Fruit fly (Drosophila melanogaster) whole organism, embryonic: ENCODE results near the gene isoQC.
A peak's percentile ranks its signal among the peaks of the same experiment; 100 is the strongest.

Experiments used
- CG12391 ChIP-seq: fragments of 200-800 bp; sonication (Bioruptor generic); optimal IDR thresholded peaks from 3 replicates; lab custom pipeline; 2018; ENCODE audit warnings: missing biosample characterization, mild to moderate bottlenecking, missing genetic modification characterization, moderate library complexity
- CG14014 ChIP-seq: fragments of 200-800 bp; sonication (Bioruptor generic); IDR thresholded peaks from 2 replicates; pipeline ENCODE4 v1.3.6; 2022; ENCODE audit warnings: missing biosample characterization, missing genetic modification characterization
- CG14710 ChIP-seq: fragments of 200-800 bp; sonication (Bioruptor generic); optimal IDR thresholded peaks from 3 replicates; lab custom pipeline; 2019; ENCODE audit warnings: missing biosample characterization, mild to moderate bottlenecking, missing genetic modification characterization, moderate library complexity
- CG15269 ChIP-seq: fragments of 200-800 bp; sonication (Bioruptor generic); optimal IDR thresholded peaks from 2 replicates; lab custom pipeline; 2018; ENCODE audit warnings: missing biosample characterization, mild to moderate bottlenecking, missing genetic modification characterization, moderate library complexity
- CG15514 ChIP-seq: fragments of 200-800 bp; sonication (Bioruptor generic); optimal IDR thresholded peaks from 3 replicates; lab custom pipeline; 2017; ENCODE audit warnings: missing biosample characterization, missing genetic modification characterization, mild to moderate bottlenecking, moderate library complexity, missing genetic modification reagents
- CG1603 ChIP-seq: fragments of 200-800 bp; sonication (Bioruptor generic); optimal IDR thresholded peaks from 2 replicates; lab custom pipeline; 2019; ENCODE audit warnings: missing biosample characterization, mild to moderate bottlenecking, missing genetic modification characterization, moderate library complexity
- CG17385 ChIP-seq: fragments of 200-800 bp; sonication (Bioruptor generic); optimal IDR thresholded peaks from 3 replicates; lab custom pipeline; 2018; ENCODE audit warnings: missing biosample characterization, mild to moderate bottlenecking, missing genetic modification characterization
- CG2199 ChIP-seq: fragments of 200-800 bp; sonication (Bioruptor generic); IDR thresholded peaks from 3 replicates; pipeline ENCODE4 v1.3.6; 2022; ENCODE audit warnings: missing biosample characterization, missing genetic modification characterization
- CG2712 ChIP-seq: fragments of 200-800 bp; optimal IDR thresholded peaks from 3 replicates; lab custom pipeline; 2019; ENCODE audit warnings: missing biosample characterization, mild to moderate bottlenecking, missing genetic modification characterization, moderate library complexity
- CG2875 ChIP-seq: fragments of 200-800 bp; sonication (Bioruptor generic); optimal IDR thresholded peaks from 2 replicates; lab custom pipeline; 2017; ENCODE audit warnings: missing biosample characterization, mild to moderate bottlenecking, missing genetic modification characterization, missing genetic modification reagents
- CG2889 ChIP-seq: fragments of 200-800 bp; sonication (Bioruptor generic); IDR thresholded peaks from 3 replicates; pipeline ENCODE4 v1.3.6; 2022; ENCODE audit warnings: missing biosample characterization, missing genetic modification characterization
- CG4617 ChIP-seq: fragments of 200-800 bp; sonication (Bioruptor generic); optimal IDR thresholded peaks from 3 replicates; lab custom pipeline; 2016; ENCODE audit warnings: missing biosample characterization, missing genetic modification characterization, borderline replicate concordance
- CG4730 ChIP-seq: fragments of 200-800 bp; sonication (Bioruptor generic); IDR thresholded peaks from 2 replicates; pipeline ENCODE4 v1.3.6; 2022; ENCODE audit warnings: missing biosample characterization, missing genetic modification characterization
- CG6254 ChIP-seq: fragments of 200-800 bp; sonication (Bioruptor generic); optimal IDR thresholded peaks from 3 replicates; lab custom pipeline; 2017; ENCODE audit warnings: mild to moderate bottlenecking, missing biosample characterization, missing genetic modification reagents, missing genetic modification characterization
- CG7271 ChIP-seq: fragments of 200-800 bp; sonication (Bioruptor generic); optimal IDR thresholded peaks from 2 replicates; lab custom pipeline; 2018; ENCODE audit warnings: missing biosample characterization, mild to moderate bottlenecking, missing genetic modification characterization, moderate library complexity
- CTCF ChIP-seq: fragments of 200-800 bp; sonication (Bioruptor generic); optimal IDR thresholded peaks from 2 replicates; lab custom pipeline; 2017; ENCODE audit warnings: missing biosample characterization, mild to moderate bottlenecking, missing genetic modification characterization, moderate library complexity
- Eip74EF ChIP-seq, 2 experiments: fragments of 200-800 bp in 1 of 2; fragments of >200 bp in 1 of 2; sonication (Bioruptor generic) in 1 of 2; optimal IDR thresholded peaks; 2 replicates each; lab custom pipeline; 2017 to 2019; ENCODE audit warnings: missing biosample characterization in 2 of 2, missing genetic modification characterization in 2 of 2, mild to moderate bottlenecking in 1 of 2, moderate library complexity in 1 of 2
- HHEX ChIP-seq: fragments of 200-800 bp; sonication (Bioruptor generic); optimal IDR thresholded peaks from 3 replicates; lab custom pipeline; 2017; ENCODE audit warnings: missing biosample characterization, mild to moderate bottlenecking, missing genetic modification characterization, missing genetic modification reagents
- Hmr ChIP-seq: fragments of 200-800 bp; sonication (Bioruptor generic); optimal IDR thresholded peaks from 3 replicates; lab custom pipeline; 2017; ENCODE audit warnings: mild to moderate bottlenecking, missing biosample characterization, missing genetic modification reagents, missing genetic modification characterization
- Max ChIP-seq: fragments of 200-800 bp; sonication (Bioruptor generic); optimal IDR thresholded peaks from 2 replicates; lab custom pipeline; 2016; ENCODE audit warnings: missing biosample characterization, mild to moderate bottlenecking, missing genetic modification characterization
- NFAT ChIP-seq: fragments of 200-800 bp; sonication (Bioruptor generic); IDR thresholded peaks from 2 replicates; pipeline ENCODE4 v1.3.6; 2022; ENCODE audit warnings: missing biosample characterization, missing genetic modification characterization
- PHDP ChIP-seq: fragments of 200-800 bp; sonication (Bioruptor generic); optimal IDR thresholded peaks from 3 replicates; lab custom pipeline; 2018; ENCODE audit warnings: missing biosample characterization, mild to moderate bottlenecking, missing genetic modification characterization, moderate library complexity
- Pdp1 ChIP-seq, 2 experiments: fragments of 200-800 bp; sonication (Bioruptor generic); optimal IDR thresholded peaks; 3 replicates each; lab custom pipeline; 2016; ENCODE audit warnings: missing biosample characterization in 2 of 2, missing genetic modification characterization in 2 of 2, mild to moderate bottlenecking in 1 of 2, moderate library complexity in 1 of 2
- Rfx ChIP-seq: fragments of 200-800 bp; sonication (Bioruptor generic); IDR thresholded peaks from 2 replicates; pipeline ENCODE4 v1.3.6; 2022; ENCODE audit warnings: missing biosample characterization, missing genetic modification characterization
- Scr ChIP-seq: fragments of 200-800 bp; sonication (Bioruptor generic); IDR thresholded peaks from 2 replicates; pipeline ENCODE4 v1.3.6; 2022; ENCODE audit warnings: missing biosample characterization, missing genetic modification characterization; ENCODE audit not compliant: partially characterized antibody
- Sox100B ChIP-seq: fragments of 200-800 bp; sonication (Bioruptor generic); optimal IDR thresholded peaks from 3 replicates; lab custom pipeline; 2018; ENCODE audit warnings: missing biosample characterization, mild to moderate bottlenecking, missing genetic modification characterization
- al ChIP-seq: fragments of 200-800 bp; sonication (Bioruptor generic); IDR thresholded peaks from 2 replicates; pipeline ENCODE4 v1.3.6; 2022; ENCODE audit warnings: missing biosample characterization, missing genetic modification characterization
- ase ChIP-seq: fragments of 200-800 bp; sonication (Bioruptor generic); IDR thresholded peaks from 3 replicates; pipeline ENCODE4 v1.3.6; 2022; ENCODE audit warnings: missing biosample characterization, missing genetic modification characterization
- az2 ChIP-seq: fragments of 200-800 bp; sonication (Bioruptor generic); optimal IDR thresholded peaks from 3 replicates; lab custom pipeline; 2016; ENCODE audit warnings: missing biosample characterization, missing genetic modification characterization
- bsh ChIP-seq, 2 experiments: fragments of 200-800 bp; sonication (Bioruptor generic); optimal IDR thresholded peaks; 2 replicates each; lab custom pipeline; 2017 to 2018; ENCODE audit warnings: mild to moderate bottlenecking in 2 of 2, missing biosample characterization in 2 of 2, missing genetic modification characterization in 2 of 2, moderate library complexity in 1 of 2
- crol ChIP-seq: fragments of 200-800 bp; sonication (Bioruptor generic); IDR thresholded peaks from 2 replicates; pipeline ENCODE4 v1.3.6; 2022; ENCODE audit warnings: missing biosample characterization, missing genetic modification characterization
- dpn ChIP-seq, 2 experiments: fragments of 200-800 bp; sonication (Bioruptor generic); optimal IDR thresholded peaks; 3 replicates each; lab custom pipeline; 2016; ENCODE audit warnings: missing biosample characterization in 2 of 2, missing genetic modification characterization in 2 of 2
- fu2 ChIP-seq: fragments of 200-800 bp; sonication (Bioruptor generic); optimal IDR thresholded peaks from 2 replicates; lab custom pipeline; 2016; ENCODE audit warnings: missing biosample characterization, missing genetic modification characterization
- gcm ChIP-seq: fragments of 200-800 bp; sonication (Bioruptor generic); optimal IDR thresholded peaks from 2 replicates; lab custom pipeline; 2019; ENCODE audit warnings: missing biosample characterization, mild to moderate bottlenecking, missing genetic modification characterization, moderate library complexity
- kah ChIP-seq: fragments of 200-800 bp; sonication (Bioruptor generic); optimal IDR thresholded peaks from 2 replicates; lab custom pipeline; 2018; ENCODE audit warnings: missing biosample characterization, mild to moderate bottlenecking, missing genetic modification characterization
- mld ChIP-seq: fragments of 200-800 bp; sonication (Bioruptor generic); IDR thresholded peaks from 3 replicates; pipeline ENCODE4 v1.3.6; 2022; ENCODE audit warnings: missing biosample characterization, missing genetic modification characterization; ENCODE audit not compliant: partially characterized antibody
- odd ChIP-seq: fragments of 200-800 bp; sonication (Bioruptor generic); optimal IDR thresholded peaks from 2 replicates; lab custom pipeline; 2017; ENCODE audit warnings: missing biosample characterization, mild to moderate bottlenecking, missing genetic modification characterization
- row ChIP-seq: fragments of 200-800 bp; sonication (Bioruptor generic); IDR thresholded peaks from 3 replicates; pipeline ENCODE4 v1.3.6; 2022; ENCODE audit warnings: missing biosample characterization, missing genetic modification characterization
- run ChIP-seq: fragments of 200-800 bp; sonication (Bioruptor generic); optimal IDR thresholded peaks from 3 replicates; lab custom pipeline; 2018; ENCODE audit warnings: missing biosample characterization, mild to moderate bottlenecking, missing genetic modification characterization
- sc ChIP-seq, 3 experiments: fragments of >200 bp in 2 of 3; fragments of 200-800 bp in 1 of 3; sonication (Bioruptor generic) in 1 of 3; optimal IDR thresholded peaks; 2 replicates in 2 of 3; 3 replicates in 1 of 3; lab custom pipeline; 2017; ENCODE audit warnings: mild to moderate bottlenecking in 1 of 3, missing biosample characterization in 1 of 3, missing genetic modification characterization in 1 of 3, missing genetic modification reagents in 1 of 3
- sima ChIP-seq: fragments of 200-800 bp; sonication (Bioruptor generic); optimal IDR thresholded peaks from 2 replicates; lab custom pipeline; 2016; ENCODE audit warnings: missing biosample characterization, missing genetic modification characterization
- sug ChIP-seq: fragments of 200-800 bp; optimal IDR thresholded peaks from 2 replicates; lab custom pipeline; 2019; ENCODE audit warnings: missing biosample characterization, mild to moderate bottlenecking, missing genetic modification characterization, moderate library complexity
- tap ChIP-seq: fragments of 200-800 bp; optimal IDR thresholded peaks from 3 replicates; lab custom pipeline; 2019; ENCODE audit warnings: missing biosample characterization, mild to moderate bottlenecking, missing genetic modification characterization, moderate library complexity
- zen ChIP-seq: fragments of 200-800 bp; sonication (Bioruptor generic); optimal IDR thresholded peaks from 3 replicates; lab custom pipeline; 2018; ENCODE audit warnings: missing biosample characterization, mild to moderate bottlenecking, missing genetic modification characterization, moderate library complexity
- zf30C ChIP-seq: fragments of 200-800 bp; sonication (Bioruptor generic); optimal IDR thresholded peaks from 3 replicates; lab custom pipeline; 2018; ENCODE audit warnings: missing biosample characterization, mild to moderate bottlenecking, missing genetic modification characterization
- zfh1 ChIP-seq: fragments of 200-800 bp; sonication (Bioruptor generic); IDR thresholded peaks from 3 replicates; pipeline ENCODE4 v1.3.6; 2022; ENCODE audit warnings: missing biosample characterization, missing genetic modification characterization

isoQC gene

DNA sequence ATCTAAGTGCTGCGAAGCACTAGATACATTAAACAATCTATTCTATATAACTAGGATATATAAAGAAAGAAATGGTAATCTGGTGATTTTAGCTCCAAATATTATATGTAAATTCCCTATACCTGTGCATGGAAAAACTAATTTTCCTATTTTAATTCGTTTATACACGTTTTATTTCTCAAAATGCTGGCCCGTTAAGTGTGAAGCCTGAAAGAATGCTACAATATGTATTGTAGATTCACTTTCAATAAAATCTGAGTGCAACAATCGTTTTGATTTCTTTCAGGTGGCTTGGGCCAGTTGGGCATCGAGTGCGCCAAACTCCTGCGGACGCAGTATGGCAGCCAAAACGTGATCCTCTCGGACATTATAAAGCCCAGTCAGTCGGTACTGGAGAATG, 6.8 kb upstream of the isoQC start (continued):
- no peak for TF ChIP-seq dpn (GFP tag; optimal IDR thresholded peaks at IDR 0.05; lab: Kevin White, UChicago)
- peak; percentile 3 for TF ChIP-seq CTCF
- TF ChIP-seq fu2 (GFP tag; lab: Kevin White, UChicago) = no peak
- 0 out of 3 replicates have a peak, but pooled peaks have one; percentile 53 for TF ChIP-seq CG2199 (GFP tag; lab: Robert Waterston, UW)
- no peak for TF ChIP-seq Scr

DNA sequence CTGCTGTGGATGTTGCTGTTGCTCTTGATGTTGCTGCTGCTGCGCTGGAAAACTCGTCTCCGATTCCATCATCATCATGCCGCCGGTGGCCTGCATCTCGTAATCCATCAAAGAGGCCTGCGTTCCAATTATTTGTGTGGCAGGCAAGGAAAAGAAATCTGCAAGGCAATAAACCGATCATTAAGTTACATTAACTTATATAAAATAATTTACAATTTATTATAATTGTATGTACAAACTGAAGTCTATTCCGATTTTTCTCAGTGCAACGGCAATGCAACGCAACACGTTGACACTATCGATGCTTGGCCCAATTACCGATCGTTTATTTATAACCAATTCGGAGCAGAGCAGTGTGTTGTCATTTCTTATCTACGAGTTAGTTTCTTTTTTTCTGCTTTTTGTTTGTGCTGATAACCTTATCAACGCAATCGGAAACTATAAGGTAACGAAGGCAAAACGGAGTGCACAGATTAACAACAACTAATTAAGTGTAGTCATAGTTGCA, 3.2 kb upstream of the isoQC start:
- TF ChIP-seq NFAT (no peak), HHEX (peak; percentile 26), bsh (GFP tag; optimal IDR thresholded peaks at IDR 0.05; lab: Kevin White, UChicago) (peak in 1 of 2 experiments; percentile 66), CG2875 (GFP tag; lab: Kevin White, UChicago) (peak; percentile 56), Sox100B (GFP tag; lab: Kevin White, UChicago) (peak; percentile 44), CG14710 (tag; lab: Kevin White, UChicago) (peak; percentile 32), CG14014 (GFP tag; lab: Robert Waterston, UW) (peak; percentile 58; the same call in 1 of the 2 replicates), ase (GFP tag; lab: Robert Waterston, UW) (peak; percentile 41; the same call in 2 of the 3 replicates), CG2712 (peak; percentile 57), gcm (GFP tag; lab: Kevin White, UChicago) (peak; percentile 44), CG1603 (peak; percentile 67), PHDP (tag; lab: Kevin White, UChicago) (peak; percentile 51), run (tag; lab: Kevin White, UChicago) (peak; percentile 45), CG4617 (GFP tag; lab: Kevin White, UChicago) (no peak), Rfx (GFP tag; lab: Robert Waterston, UW) (peak; percentile 49; the same call in 1 of the 2 replicates), crol (no peak), sima (GFP tag; lab: Kevin White, UChicago) (no peak), tap (tag; lab: Kevin White, UChicago) (peak; percentile 68), Scr (0 out of 2 replicates have a peak, but pooled peaks have one; percentile 9), sc (optimal IDR thresholded peaks at IDR 0.05; lab: Kevin White, UChicago) (no peak), sc (GFP tag; optimal IDR thresholded peaks at IDR 0.05; lab: Kevin White, UChicago) (peak; percentile 14), zfh1 (peak; percentile 65; the same call in 1 of the 3 replicates), CG15514 (peak; percentile 38), CG6254 (GFP tag; lab: Kevin White, UChicago) (peak; percentile 71), Hmr (peak; percentile 42), zen (tag; lab: Kevin White, UChicago) (no peak), CG12391 (tag; lab: Kevin White, UChicago) (peak; percentile 35), mld (GFP tag; lab: Robert Waterston, UW) (no peak), CG2889 (GFP tag; lab: Robert Waterston, UW) (peak; percentile 43; the same call in 1 of the 3 replicates), kah (peak; percentile 65), CG4730 (0 out of 2 replicates have a peak, but pooled peaks have one; percentile 19), CG15269 (tag; lab: Kevin White, UChicago) (peak; percentile 56), odd (GFP tag; lab: Kevin White, UChicago) (peak; percentile 70), dpn (GFP tag; optimal IDR thresholded peaks at IDR 0.05; lab: Kevin White, UChicago) (peak in 1 of 2 experiments; percentile 8), zf30C (peak; percentile 77), row (GFP tag; lab: Robert Waterston, UW) (peak; percentile 59; the same call in 2 of the 3 replicates), Eip74EF (GFP tag; optimal IDR thresholded peaks at IDR 0.05; lab: Kevin White, UChicago) (peak in 1 of 2 experiments; percentile 1), al (GFP tag; lab: Robert Waterston, UW) (no peak), Max (GFP tag; lab: Kevin White, UChicago) (peak; percentile 55), CG17385 (GFP tag; lab: Kevin White, UChicago) (peak; percentile 39), sug (tag; lab: Kevin White, UChicago) (peak; percentile 67), az2 (GFP tag; lab: Kevin White, UChicago) (peak; percentile 45), CG7271 (no peak), Pdp1 (GFP tag; optimal IDR thresholded peaks at IDR 0.05; lab: Kevin White, UChicago) (peak in 1 of 2 experiments; percentile 46)
